Worm (Caenorhabditis elegans) whole organism, L4 larva: ENCODE data around the gene irld-20.
A peak's percentile ranks its signal among the peaks of the same experiment; 100 is the strongest.

Experiments used
- aha-1 ChIP-seq: fragments of 150-350 bp; peaks from one replicate; lab custom pipeline; 2014; ENCODE audit warnings: missing biosample characterization, missing genetic modification characterization
- ceh-20 ChIP-seq: fragments of 200-800 bp; sonication (Bioruptor generic); IDR thresholded peaks from 2 replicates; pipeline ENCODE4 v1.3.6; 2022; ENCODE audit warnings: missing genetic modification reagents, missing genetic modification characterization, missing compliant biosample characterization
- lin-39 ChIP-seq: fragments of 150-350 bp; optimal IDR thresholded peaks from 2 replicates; lab custom pipeline; 2014; ENCODE audit warnings: missing biosample characterization, missing genetic modification reagents, missing genetic modification characterization
- nhr-11 ChIP-seq: fragments of 150-350 bp; optimal IDR thresholded peaks from 2 replicates; lab custom pipeline; 2014; ENCODE audit warnings: missing biosample characterization, missing genetic modification characterization
- nhr-28 ChIP-seq: fragments of 150-350 bp; optimal IDR thresholded peaks from 2 replicates; lab custom pipeline; 2014; ENCODE audit warnings: missing biosample characterization, missing genetic modification characterization
- pha-4 ChIP-seq, 2 experiments: fragments of 150-350 bp in 1 of 2; fragments of 200-800 bp in 1 of 2; sonication (Bioruptor generic) in 1 of 2; IDR thresholded peaks in 1 of 2; optimal IDR thresholded peaks in 1 of 2; 2 replicates each; pipeline versions ENCODE4 v1.3.6 to Lab custom; 2014 to 2022; ENCODE audit warnings: missing genetic modification characterization in 2 of 2, missing genetic modification reagents in 2 of 2, missing biosample characterization in 1 of 2, missing compliant biosample characterization in 1 of 2
- pqm-1 ChIP-seq: sonication (generic microtip); optimal IDR thresholded peaks from 2 replicates; lab custom pipeline; 2017; ENCODE audit warnings: missing biosample characterization, missing genetic modification characterization
- snpc-4 ChIP-seq: fragments of 150-350 bp; optimal IDR thresholded peaks from 2 replicates; lab custom pipeline; 2014; ENCODE audit warnings: missing biosample characterization, missing genetic modification characterization
- unc-62 ChIP-seq, 3 experiments: fragments of 150-350 bp in 1 of 3; sonication (generic microtip); optimal IDR thresholded peaks in 2 of 3; peaks in 1 of 3; 1 replicate in 1 of 3; 2 replicates in 2 of 3; lab custom pipeline; 2014 to 2017; ENCODE audit warnings: missing biosample characterization in 3 of 3, missing genetic modification characterization in 3 of 3, missing genetic modification reagents in 3 of 3, missing genotype in 1 of 3
- zag-1 ChIP-seq: fragments of 150-350 bp; optimal IDR thresholded peaks from 2 replicates; lab custom pipeline; 2014; ENCODE audit warnings: missing biosample characterization, missing genetic modification characterization
- zfp-2 ChIP-seq: sonication (generic microtip); optimal IDR thresholded peaks from 2 replicates; lab custom pipeline; 2016; ENCODE audit warnings: mild to moderate bottlenecking, missing genetic modification characterization, missing compliant biosample characterization

- TF ChIP-seq zag-1 (tag; lab: Kevin White, UChicago) (no peak), unc-62 (GFP tag; optimal IDR thresholded peaks at IDR 0.05 in 1 of 2; lab: Kevin White, UChicago) (no peak), unc-62 (tag; optimal IDR thresholded peaks at IDR 0.05; lab: Kevin White, UChicago) (no peak), pha-4 (GFP tag; IDR thresholded peaks at IDR 0.05; lab: Robert Waterston, UW) (no peak), pha-4 (tag; optimal IDR thresholded peaks at IDR 0.05; lab: Kevin White, UChicago) (no peak), pqm-1 (tag; lab: Kevin White, UChicago) (no peak), zfp-2 (tag; lab: Kevin White, UChicago) (no peak), nhr-28 (tag; lab: Kevin White, UChicago) (no peak), lin-39 (tag; lab: Kevin White, UChicago) (no peak), aha-1 (tag; lab: Kevin White, UChicago) (peak; percentile 68), snpc-4 (tag; lab: Kevin White, UChicago) (no peak), nhr-11 (tag; lab: Kevin White, UChicago) (no peak), ceh-20 (GFP tag; lab: Robert Waterston, UW) (no peak)
Observed at ce11 chrIII:12788239-12788638, 37.3 kb downstream of the irld-20 start.
